Fruit fly (Drosophila melanogaster): ENCODE measurements around the gene Sos.

- TF ChIP-seq pan (optimal IDR thresholded peaks at IDR 0.05) (no peak), OdsH (GFP tag; optimal IDR thresholded peaks at IDR 0.05) (peak; percentile 2), lola (GFP tag; optimal IDR thresholded peaks at IDR 0.05) (no peak), usp (GFP tag; optimal IDR thresholded peaks at IDR 0.05) (no peak), psq (GFP tag; optimal IDR thresholded peaks at IDR 0.05) (no peak), Mio (GFP tag; optimal IDR thresholded peaks at IDR 0.05) (no peak), sv (GFP tag; optimal IDR thresholded peaks at IDR 0.05) (peak; percentile 14), dl (GFP tag; optimal IDR thresholded peaks at IDR 0.05; ENCODE audit: insufficient read depth in 1 of 2, partially characterized antibody in 2 of 2) (no peak), h (GFP tag; optimal IDR thresholded peaks at IDR 0.05) (peak; percentile 41), Myc (optimal IDR thresholded peaks at IDR 0.05) (no peak), Dif (GFP tag; optimal IDR thresholded peaks at IDR 0.05; ENCODE audit: partially characterized antibody) (no peak), Hr78 (GFP tag; optimal IDR thresholded peaks at IDR 0.05) (no peak)
These were observed 25.2 kb downstream of the Sos start for dm6 chr2L:13838647-13839390.
